Worm (Caenorhabditis elegans) whole organism, L1 larva: ENCODE measurements around the gene ges-1.
A peak's percentile ranks its signal among the peaks of the same experiment; 100 is the strongest.

Experiments used
- C16A3.4 ChIP-seq: fragments of 150-350 bp; optimal IDR thresholded peaks from 2 replicates; lab custom pipeline; 2014; ENCODE audit warnings: missing biosample characterization, missing genetic modification characterization
- C34B4.2 ChIP-seq: sonication (generic microtip); optimal IDR thresholded peaks from 2 replicates; lab custom pipeline; 2017; ENCODE audit warnings: mild to moderate bottlenecking, missing genetic modification characterization, missing compliant biosample characterization
- F16B12.6 ChIP-seq: fragments of 150-350 bp; optimal IDR thresholded peaks from 2 replicates; lab custom pipeline; 2014; ENCODE audit warnings: missing biosample characterization, missing genetic modification characterization
- Y116A8C.19 ChIP-seq: sonication (generic microtip); optimal IDR thresholded peaks from 2 replicates; lab custom pipeline; 2016; ENCODE audit warnings: missing compliant biosample characterization, missing genetic modification characterization, borderline replicate concordance
- blmp-1 ChIP-seq: fragments of 150-350 bp; optimal IDR thresholded peaks from 2 replicates; lab custom pipeline; 2014; ENCODE audit warnings: missing biosample characterization, missing genetic modification characterization
- ceh-82 ChIP-seq, 3 experiments: fragments of 150-350 bp in 1 of 3; sonication (generic microtip) in 2 of 3; optimal IDR thresholded peaks; 2 replicates each; lab custom pipeline; 2014 to 2017; ENCODE audit warnings: missing biosample characterization in 3 of 3, missing genetic modification characterization in 3 of 3
- dpl-1 ChIP-seq, 3 experiments: fragments of 150-350 bp in 2 of 3; sonication (generic microtip) in 1 of 3; optimal IDR thresholded peaks; 2 replicates each; lab custom pipeline; 2014 to 2017; ENCODE audit warnings: missing biosample characterization in 3 of 3, missing genetic modification characterization in 3 of 3, missing genetic modification reagents in 3 of 3
- dsc-1 ChIP-seq: sonication (generic microtip); optimal IDR thresholded peaks from 2 replicates; lab custom pipeline; 2016; ENCODE audit warnings: mild to moderate bottlenecking, missing genetic modification characterization, missing compliant biosample characterization
- efl-1 ChIP-seq, 4 experiments: fragments of 150-350 bp; optimal IDR thresholded peaks in 3 of 4; peaks in 1 of 4; 1 replicate in 1 of 4; 2 replicates in 3 of 4; lab custom pipeline; 2014; ENCODE audit warnings: missing biosample characterization in 2 of 4, missing genetic modification characterization in 2 of 4, missing genetic modification reagents in 2 of 4
- elt-2 ChIP-seq: sonication (generic microtip); optimal IDR thresholded peaks from 2 replicates; lab custom pipeline; 2016; ENCODE audit warnings: missing genetic modification characterization, mild to moderate bottlenecking, inconsistent platforms, missing compliant biosample characterization, missing genetic modification reagents
- elt-3 ChIP-seq, 6 experiments: fragments of 150-350 bp in 1 of 6; sonication (generic microtip); optimal IDR thresholded peaks; 2 replicates each; lab custom pipeline; 2017 to 2018; ENCODE audit warnings: missing biosample characterization in 6 of 6, missing genetic modification characterization in 6 of 6, inconsistent platforms in 1 of 6
- fkh-8 ChIP-seq: sonication (generic microtip); optimal IDR thresholded peaks from 2 replicates; lab custom pipeline; 2016; ENCODE audit warnings: mild to moderate bottlenecking, missing genetic modification characterization, missing compliant biosample characterization
- grh-1 ChIP-seq: fragments of 200-800 bp; sonication (Bioruptor generic); IDR thresholded peaks from 2 replicates; pipeline ENCODE4 v1.3.6; 2022; ENCODE audit warnings: missing genetic modification reagents, missing genetic modification characterization, missing compliant biosample characterization
- isw-1 ChIP-seq: fragments of 200-800 bp; sonication (Bioruptor generic); IDR thresholded peaks from 2 replicates; pipeline ENCODE4 v1.3.6; 2022; ENCODE audit warnings: missing genetic modification characterization, missing compliant biosample characterization
- jun-1 ChIP-seq: fragments of 150-350 bp; optimal IDR thresholded peaks from 2 replicates; lab custom pipeline; 2014; ENCODE audit warnings: missing biosample characterization, missing genetic modification reagents, missing genetic modification characterization
- lin-13 ChIP-seq: fragments of 150-350 bp; optimal IDR thresholded peaks from 2 replicates; lab custom pipeline; 2014; ENCODE audit warnings: missing biosample characterization, missing genetic modification reagents, missing genetic modification characterization
- lin-35 ChIP-seq, 2 experiments: fragments of 150-350 bp; optimal IDR thresholded peaks; 2 replicates each; lab custom pipeline; 2014; ENCODE audit warnings: missing biosample characterization in 2 of 2, missing genetic modification characterization in 2 of 2, missing genetic modification reagents in 2 of 2
- lsy-2 ChIP-seq, 2 experiments: fragments of 150-350 bp; optimal IDR thresholded peaks; 2 replicates each; lab custom pipeline; 2014; ENCODE audit warnings: missing biosample characterization in 2 of 2, missing genetic modification characterization in 2 of 2
- mdl-1 ChIP-seq, 2 experiments: fragments of 150-350 bp; optimal IDR thresholded peaks; 2 replicates each; lab custom pipeline; 2014 to 2017; ENCODE audit warnings: missing biosample characterization in 2 of 2, missing genetic modification characterization in 2 of 2, inconsistent platforms in 1 of 2
- mef-2 ChIP-seq: fragments of 150-350 bp; optimal IDR thresholded peaks from 2 replicates; lab custom pipeline; 2014; ENCODE audit warnings: missing biosample characterization, missing genetic modification characterization
- nhr-12 ChIP-seq: sonication (generic microtip); optimal IDR thresholded peaks from 2 replicates; lab custom pipeline; 2017; ENCODE audit warnings: missing biosample characterization, missing genetic modification characterization
- nhr-19 ChIP-seq: fragments of 200-800 bp; sonication (Bioruptor generic); conservative IDR thresholded peaks from 2 replicates; pipeline ENCODE4 v1.3.6; 2022; ENCODE audit warnings: missing genetic modification characterization, missing compliant biosample characterization
- nhr-20 ChIP-seq: sonication (generic microtip); optimal IDR thresholded peaks from 2 replicates; lab custom pipeline; 2016; ENCODE audit warnings: mild to moderate bottlenecking, missing genetic modification characterization, missing compliant biosample characterization
- nhr-47 ChIP-seq: sonication (generic microtip); optimal IDR thresholded peaks from 2 replicates; lab custom pipeline; 2016; ENCODE audit warnings: mild to moderate bottlenecking, missing genetic modification characterization, moderate library complexity, missing compliant biosample characterization
- nhr-84 ChIP-seq: sonication (generic microtip); optimal IDR thresholded peaks from 2 replicates; lab custom pipeline; 2017; ENCODE audit warnings: missing biosample characterization, missing genetic modification characterization
- nhr-85 ChIP-seq: sonication (generic microtip); peaks from one replicate; lab custom pipeline; 2016; ENCODE audit warnings: missing genetic modification characterization, inconsistent platforms, missing compliant biosample characterization
- nhr-90 ChIP-seq: sonication (generic microtip); optimal IDR thresholded peaks from 2 replicates; lab custom pipeline; 2016; ENCODE audit warnings: mild to moderate bottlenecking, missing genetic modification characterization, missing compliant biosample characterization; ENCODE audit not compliant: poor library complexity
- pag-3 ChIP-seq: sonication (generic microtip); optimal IDR thresholded peaks from 2 replicates; lab custom pipeline; 2017; ENCODE audit warnings: missing genetic modification characterization, mild to moderate bottlenecking, missing compliant biosample characterization, antibody characterized with exemption, borderline replicate concordance; ENCODE audit not compliant: insufficient read depth
- pqm-1 ChIP-seq: sonication (generic microtip); optimal IDR thresholded peaks from 3 replicates; lab custom pipeline; 2017; ENCODE audit warnings: missing biosample characterization, missing genetic modification characterization
- skn-1 ChIP-seq: fragments of 150-350 bp; optimal IDR thresholded peaks from 2 replicates; lab custom pipeline; 2014; ENCODE audit warnings: missing biosample characterization, missing genetic modification characterization
- snpc-4 ChIP-seq: fragments of 150-350 bp; optimal IDR thresholded peaks from 2 replicates; lab custom pipeline; 2014; ENCODE audit warnings: missing biosample characterization, missing genetic modification characterization
- sox-4 ChIP-seq: sonication (generic microtip); optimal IDR thresholded peaks from 2 replicates; lab custom pipeline; 2016; ENCODE audit warnings: missing genetic modification characterization, missing compliant biosample characterization
- swsn-7 ChIP-seq: sonication (generic microtip); optimal IDR thresholded peaks from 2 replicates; lab custom pipeline; 2016; ENCODE audit warnings: missing genetic modification characterization, missing compliant biosample characterization
- unc-30 ChIP-seq: sonication (generic microtip); optimal IDR thresholded peaks from 2 replicates; lab custom pipeline; 2017; ENCODE audit warnings: missing biosample characterization, missing genetic modification characterization
- vab-15 ChIP-seq: sonication (generic microtip); optimal IDR thresholded peaks from 2 replicates; lab custom pipeline; 2017; ENCODE audit warnings: missing genotype, mild to moderate bottlenecking, missing genetic modification characterization, missing compliant biosample characterization
- ztf-11 ChIP-seq, 2 experiments: sonication (generic microtip); optimal IDR thresholded peaks; 2 replicates each; lab custom pipeline; 2016 to 2017; ENCODE audit warnings: missing genetic modification characterization in 2 of 2, missing biosample characterization in 1 of 2, missing compliant biosample characterization in 1 of 2
- ztf-4 ChIP-seq: fragments of 150-350 bp; optimal IDR thresholded peaks from 2 replicates; lab custom pipeline; 2014; ENCODE audit warnings: missing biosample characterization, missing genetic modification characterization

Gene ges-1

DNA sequence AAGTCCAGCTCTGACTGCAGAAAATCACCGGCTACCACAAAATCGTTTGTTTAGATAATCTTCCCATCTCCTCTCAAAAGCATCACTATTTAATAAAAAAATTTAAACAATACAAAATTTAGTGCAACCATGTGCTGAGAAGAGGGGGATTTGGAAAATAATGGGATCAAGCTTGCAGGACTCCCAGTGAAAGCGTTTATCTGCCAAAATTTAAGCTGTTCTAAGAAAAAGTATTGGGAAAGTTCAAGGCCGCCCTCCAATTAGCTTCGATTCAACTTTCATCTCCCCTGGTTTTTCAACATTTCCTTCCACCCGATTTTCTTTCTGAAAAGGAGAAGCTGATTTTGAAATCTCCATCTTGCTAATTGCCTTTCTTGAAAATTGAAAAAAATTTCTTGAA lies 23.8 kb downstream of the ges-1 start:
- peak; percentile 58 for TF ChIP-seq sox-4 (tag; lab: Kevin White, UChicago)
- peak; percentile 7 for TF ChIP-seq nhr-47
- peak; percentile 57 for TF ChIP-seq dsc-1 (tag; lab: Kevin White, UChicago)
- TF ChIP-seq nhr-85: no peak
- no peak for TF ChIP-seq mef-2 (tag; lab: Kevin White, UChicago)

DNA sequence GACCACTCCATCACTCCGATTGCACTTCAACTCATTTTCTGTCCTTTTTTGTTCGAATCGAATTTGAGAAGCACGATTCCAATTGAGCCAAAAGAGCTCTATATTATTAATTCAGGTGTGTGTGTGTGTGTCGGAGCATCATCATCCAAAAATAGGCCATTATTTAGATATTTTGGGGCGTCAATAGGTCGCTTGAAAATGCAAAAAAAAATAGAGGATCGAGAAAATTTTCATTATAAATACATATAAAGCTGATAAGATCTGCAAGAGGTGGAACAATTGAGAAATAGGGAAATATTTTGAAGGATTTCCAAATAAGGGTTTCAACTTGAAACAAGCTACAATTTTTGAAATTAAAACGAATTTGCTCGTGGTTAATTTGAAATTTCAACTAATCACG lies 39.0 kb downstream of the ges-1 start, which contains the start of gene Y75B7AR.1:
Gene Y75B7AR.1, minus strand, starts transcription at position 101 of the 400 bp plus-strand sequence.
- TF ChIP-seq grh-1 (GFP tag; lab: Robert Waterston, UW): no peak
- no peak for TF ChIP-seq nhr-19
- TF ChIP-seq pag-3: no peak
- TF ChIP-seq nhr-20 (tag; lab: Kevin White, UChicago): no peak
- TF ChIP-seq isw-1 (GFP tag; lab: Robert Waterston, UW): no peak
- TF ChIP-seq jun-1 (tag; lab: Kevin White, UChicago): no peak
- no peak for TF ChIP-seq ceh-82 (tag; optimal IDR thresholded peaks at IDR 0.05; lab: Kevin White, UChicago)
- TF ChIP-seq lin-13 (GFP tag; lab: Kevin White, UChicago): no peak
- no peak for TF ChIP-seq ztf-11 (tag; optimal IDR thresholded peaks at IDR 0.05; lab: Kevin White, UChicago)
- TF ChIP-seq lin-35 (GFP tag; optimal IDR thresholded peaks at IDR 0.05; lab: Kevin White, UChicago): no peak
- no peak for TF ChIP-seq F16B12.6 (tag; lab: Kevin White, UChicago)
- no peak for TF ChIP-seq skn-1 (tag; lab: Kevin White, UChicago)
- no peak for TF ChIP-seq lsy-2 (tag; optimal IDR thresholded peaks at IDR 0.05; lab: Kevin White, UChicago)
- TF ChIP-seq ztf-4 (tag; lab: Kevin White, UChicago): no peak
- TF ChIP-seq vab-15: no peak
- no peak for TF ChIP-seq nhr-47
- no peak for TF ChIP-seq unc-30
- TF ChIP-seq snpc-4 (tag; lab: Kevin White, UChicago): no peak
- no peak for TF ChIP-seq swsn-7 (tag; lab: Kevin White, UChicago)
- TF ChIP-seq, all 84 proteins: peak for 0

DNA sequence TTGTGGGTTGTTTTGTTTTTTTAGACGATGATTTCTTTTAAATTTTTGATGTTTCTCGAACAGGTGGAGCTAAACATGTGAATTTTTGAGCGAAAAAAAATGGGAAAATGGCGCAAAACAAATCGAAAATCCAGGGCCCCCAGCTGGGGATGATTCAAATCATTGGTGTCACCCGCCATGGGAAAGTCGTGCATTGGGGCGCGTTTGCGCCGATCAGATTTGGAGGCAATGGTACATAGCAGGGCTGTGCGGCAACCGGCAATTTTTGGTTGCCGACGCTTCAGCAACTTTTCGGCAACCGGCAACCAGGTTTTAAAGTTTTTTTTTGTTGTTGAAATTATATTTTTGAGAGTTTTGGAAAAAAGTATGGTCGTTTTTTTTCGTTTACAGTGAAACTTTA lies 41.5 kb downstream of the ges-1 start:
- peak in 1 of 3 experiments; percentile 15 for TF ChIP-seq dpl-1 (GFP tag; optimal IDR thresholded peaks at IDR 0.05; lab: Kevin White, UChicago)
- TF ChIP-seq blmp-1 (tag; lab: Kevin White, UChicago): peak; percentile 21
- TF ChIP-seq efl-1 (optimal IDR thresholded peaks at IDR 0.05; lab: Kevin White, UChicago): peak in 1 of 2 experiments; percentile 23
- TF ChIP-seq efl-1 (GFP tag; optimal IDR thresholded peaks at IDR 0.05 in 1 of 2; lab: Kevin White, UChicago): peak; percentile 9 to 91
- TF ChIP-seq C34B4.2 (tag; lab: Kevin White, UChicago): no peak
- TF ChIP-seq nhr-12 (tag; lab: Kevin White, UChicago): no peak
- TF ChIP-seq nhr-84 (tag; lab: Kevin White, UChicago): no peak
- TF ChIP-seq lin-35 (GFP tag; optimal IDR thresholded peaks at IDR 0.05; lab: Kevin White, UChicago): peak in 1 of 2 experiments; percentile 34
- TF ChIP-seq swsn-7 (tag; lab: Kevin White, UChicago): no peak
- TF ChIP-seq elt-3 (tag; optimal IDR thresholded peaks at IDR 0.05; lab: Kevin White, UChicago): no peak

DNA sequence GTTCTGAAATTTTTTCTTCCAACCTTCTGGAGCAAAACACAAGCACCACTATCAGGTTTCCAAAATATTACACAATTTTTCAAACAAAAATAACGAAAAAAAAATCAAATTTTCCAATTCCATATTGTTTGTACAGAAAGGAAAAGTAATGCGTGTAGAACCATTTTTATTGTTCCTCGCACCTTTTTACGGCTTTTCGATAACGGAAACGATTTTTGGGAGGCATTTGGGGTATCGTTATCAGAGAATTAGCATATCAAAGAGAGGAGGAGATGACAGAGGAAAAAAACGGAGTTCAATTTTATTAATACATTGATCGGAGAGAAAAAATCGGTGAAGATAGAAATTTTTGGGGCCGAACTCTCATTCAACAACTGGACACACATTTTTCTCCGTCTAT lies 42.1 kb downstream of the ges-1 start:
- peak; percentile 25 for TF ChIP-seq pqm-1 (tag; lab: Kevin White, UChicago)
- TF ChIP-seq fkh-8 (tag; lab: Kevin White, UChicago): no peak
- peak; percentile 34 for TF ChIP-seq elt-2 (tag; lab: Kevin White, UChicago)
- TF ChIP-seq C16A3.4 (tag; lab: Kevin White, UChicago): no peak

DNA sequence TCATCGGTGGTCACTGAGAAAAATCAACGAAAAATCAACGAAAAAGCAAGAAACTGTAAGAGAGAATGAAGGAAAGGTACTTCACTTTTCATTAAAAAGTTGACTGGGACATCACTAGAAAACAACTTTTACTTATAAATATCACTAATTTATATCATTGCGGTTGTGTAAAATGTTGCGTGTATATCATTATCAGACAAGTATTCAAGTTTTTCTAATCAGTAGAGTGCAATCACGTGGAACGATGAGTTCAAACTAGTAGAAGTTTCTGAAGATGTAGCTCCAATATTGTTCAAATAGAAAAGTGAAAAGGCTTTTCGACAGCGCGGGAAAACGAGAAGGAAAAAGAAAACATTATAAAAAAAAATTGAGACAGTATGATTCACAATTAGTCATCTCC lies 43.7 kb downstream of the ges-1 start:
- no peak for TF ChIP-seq mdl-1 (tag; optimal IDR thresholded peaks at IDR 0.05; lab: Kevin White, UChicago)
- no peak for TF ChIP-seq elt-3 (tag; optimal IDR thresholded peaks at IDR 0.05; lab: Kevin White, UChicago)
- TF ChIP-seq elt-2 (tag; lab: Kevin White, UChicago): peak; percentile 15
- TF ChIP-seq Y116A8C.19: no peak
- TF ChIP-seq nhr-90 (tag; lab: Kevin White, UChicago): no peak
